Fruit fly (Drosophila melanogaster) whole organism, embryonic: ENCODE results near the gene r-l.

Experiments
- Atf3 ChIP-seq: fragments of 200-800 bp; sonication (Bioruptor generic); optimal IDR thresholded peaks from 3 replicates; lab custom pipeline; 2016; ENCODE audit warnings: missing biosample characterization, missing genetic modification characterization
- CG12391 ChIP-seq: fragments of 200-800 bp; sonication (Bioruptor generic); optimal IDR thresholded peaks from 3 replicates; lab custom pipeline; 2018; ENCODE audit warnings: missing biosample characterization, mild to moderate bottlenecking, missing genetic modification characterization, moderate library complexity
- CG13775 ChIP-seq: fragments of 200-800 bp; sonication (Bioruptor generic); optimal IDR thresholded peaks from 3 replicates; lab custom pipeline; 2017; ENCODE audit warnings: missing biosample characterization, mild to moderate bottlenecking, missing genetic modification characterization
- CG15514 ChIP-seq: fragments of 200-800 bp; sonication (Bioruptor generic); optimal IDR thresholded peaks from 3 replicates; lab custom pipeline; 2017; ENCODE audit warnings: missing biosample characterization, missing genetic modification characterization, mild to moderate bottlenecking, moderate library complexity, missing genetic modification reagents
- CG17186 ChIP-seq: fragments of 200-800 bp; sonication (Bioruptor generic); optimal IDR thresholded peaks from 3 replicates; lab custom pipeline; 2017; ENCODE audit warnings: missing biosample characterization, missing genetic modification reagents, missing genetic modification characterization
- CG18599 ChIP-seq: fragments of 200-800 bp; sonication (Bioruptor generic); optimal IDR thresholded peaks from 3 replicates; lab custom pipeline; 2017; ENCODE audit warnings: missing biosample characterization, missing genetic modification characterization, mild to moderate bottlenecking, moderate library complexity, missing genetic modification reagents
- CG2875 ChIP-seq: fragments of 200-800 bp; sonication (Bioruptor generic); optimal IDR thresholded peaks from 2 replicates; lab custom pipeline; 2017; ENCODE audit warnings: missing biosample characterization, mild to moderate bottlenecking, missing genetic modification characterization, missing genetic modification reagents
- CG34376 ChIP-seq: fragments of 200-800 bp; sonication (Bioruptor generic); optimal IDR thresholded peaks from 2 replicates; lab custom pipeline; 2018; ENCODE audit warnings: missing biosample characterization, mild to moderate bottlenecking, missing genetic modification characterization
- CG42726 ChIP-seq: fragments of 200-800 bp; sonication (Bioruptor generic); IDR thresholded peaks from 2 replicates; pipeline ENCODE4 v1.3.6; 2022; ENCODE audit warnings: missing biosample characterization, missing genetic modification characterization; ENCODE audit not compliant: partially characterized antibody
- CG4854 ChIP-seq: fragments of 200-800 bp; sonication (Bioruptor generic); optimal IDR thresholded peaks from 2 replicates; lab custom pipeline; 2016; ENCODE audit warnings: missing biosample characterization, missing genetic modification characterization, inconsistent platforms
- CG6689 ChIP-seq: fragments of 200-800 bp; sonication (Bioruptor generic); IDR thresholded peaks from 2 replicates; pipeline ENCODE4 v1.3.6; 2022; ENCODE audit warnings: missing biosample characterization, missing genetic modification characterization
- CG6813 ChIP-seq: fragments of 200-800 bp; sonication (Bioruptor generic); optimal IDR thresholded peaks from 2 replicates; lab custom pipeline; 2017; ENCODE audit warnings: missing biosample characterization, missing genetic modification characterization, mild to moderate bottlenecking, moderate library complexity, missing genetic modification reagents
- CG9876 ChIP-seq: fragments of 200-800 bp; sonication (Bioruptor generic); optimal IDR thresholded peaks from 2 replicates; lab custom pipeline; 2016; ENCODE audit warnings: missing biosample characterization, missing genetic modification characterization
- Dip3 ChIP-seq: fragments of 200-800 bp; sonication (Bioruptor generic); optimal IDR thresholded peaks from 3 replicates; lab custom pipeline; 2016; ENCODE audit warnings: missing biosample characterization, missing genetic modification characterization
- GATAe ChIP-seq: fragments of 200-800 bp; sonication (Bioruptor generic); conservative IDR thresholded peaks from 2 replicates; pipeline ENCODE4 v1.3.6; 2022; ENCODE audit warnings: missing biosample characterization, missing genetic modification characterization
- Hmx ChIP-seq: fragments of 200-800 bp; sonication (Bioruptor generic); optimal IDR thresholded peaks from 2 replicates; lab custom pipeline; 2016; ENCODE audit warnings: missing biosample characterization, missing genetic modification characterization
- MTF-1 ChIP-seq: fragments of 200-800 bp; sonication (Bioruptor generic); optimal IDR thresholded peaks from 2 replicates; lab custom pipeline; 2018; ENCODE audit warnings: missing biosample characterization, mild to moderate bottlenecking, missing genetic modification characterization, borderline replicate concordance
- Med ChIP-seq: fragments of 200-800 bp; sonication (Bioruptor generic); peaks from one replicate; lab custom pipeline; 2016; ENCODE audit warnings: missing biosample characterization, missing genetic modification characterization, mild to moderate bottlenecking, inconsistent platforms, moderate library complexity
- Mrtf ChIP-seq: fragments of 200-800 bp; sonication (Bioruptor generic); IDR thresholded peaks from 3 replicates; pipeline ENCODE4 v1.3.6; 2022; ENCODE audit warnings: missing biosample characterization, missing genetic modification characterization
- NC2α ChIP-seq: fragments of 200-800 bp; sonication (Bioruptor generic); optimal IDR thresholded peaks from 2 replicates; lab custom pipeline; 2016; ENCODE audit warnings: missing biosample characterization, missing genetic modification characterization
- Oli ChIP-seq: fragments of 200-800 bp; sonication (Bioruptor generic); optimal IDR thresholded peaks from 2 replicates; lab custom pipeline; 2018; ENCODE audit warnings: missing biosample characterization, mild to moderate bottlenecking, missing genetic modification characterization, moderate library complexity
- Six4 ChIP-seq: fragments of 200-800 bp; sonication (Bioruptor generic); optimal IDR thresholded peaks from 2 replicates; lab custom pipeline; 2016; ENCODE audit warnings: missing biosample characterization, missing genetic modification characterization
- bab2 ChIP-seq: fragments of 200-800 bp; sonication (Bioruptor generic); optimal IDR thresholded peaks from 2 replicates; lab custom pipeline; 2016; ENCODE audit warnings: missing biosample characterization, missing genetic modification characterization
- bigmax ChIP-seq: fragments of 200-800 bp; sonication (Bioruptor generic); optimal IDR thresholded peaks from 2 replicates; lab custom pipeline; 2018; ENCODE audit warnings: missing biosample characterization, mild to moderate bottlenecking, missing genetic modification characterization
- br ChIP-seq: fragments of >200 bp; optimal IDR thresholded peaks from 2 replicates; lab custom pipeline; 2017
- cas ChIP-seq: fragments of 200-800 bp; sonication (Bioruptor generic); IDR thresholded peaks from 2 replicates; pipeline ENCODE4 v1.3.6; 2022; ENCODE audit warnings: missing biosample characterization, missing genetic modification characterization
- cato ChIP-seq: fragments of 200-800 bp; sonication (Bioruptor generic); optimal IDR thresholded peaks from 2 replicates; lab custom pipeline; 2016; ENCODE audit warnings: missing biosample characterization, missing genetic modification characterization, borderline replicate concordance
- corto ChIP-seq: fragments of 200-800 bp; sonication (Bioruptor generic); optimal IDR thresholded peaks from 2 replicates; lab custom pipeline; 2016; ENCODE audit warnings: missing biosample characterization, mild to moderate bottlenecking, missing genetic modification characterization, moderate library complexity
- cwo ChIP-seq: fragments of 200-800 bp; sonication (Bioruptor generic); optimal IDR thresholded peaks from 3 replicates; lab custom pipeline; 2017; ENCODE audit warnings: missing biosample characterization, missing genetic modification characterization, mild to moderate bottlenecking, moderate library complexity, missing genetic modification reagents
- dpn ChIP-seq, 2 experiments: fragments of 200-800 bp; sonication (Bioruptor generic); optimal IDR thresholded peaks; 3 replicates each; lab custom pipeline; 2016; ENCODE audit warnings: missing biosample characterization in 2 of 2, missing genetic modification characterization in 2 of 2
- en ChIP-seq: fragments of 200-800 bp; sonication (Bioruptor generic); optimal IDR thresholded peaks from 2 replicates; lab custom pipeline; 2016; ENCODE audit warnings: missing biosample characterization, missing genetic modification characterization
- ewg ChIP-seq: fragments of 200-800 bp; sonication (Bioruptor generic); optimal IDR thresholded peaks from 3 replicates; lab custom pipeline; 2017; ENCODE audit warnings: mild to moderate bottlenecking, missing biosample characterization, missing genetic modification reagents, missing genetic modification characterization
- exex ChIP-seq: fragments of 200-800 bp; sonication (Bioruptor generic); optimal IDR thresholded peaks from 4 replicates; lab custom pipeline; 2018; ENCODE audit warnings: missing biosample characterization, mild to moderate bottlenecking, missing genetic modification characterization, moderate library complexity
- fu2 ChIP-seq: fragments of 200-800 bp; sonication (Bioruptor generic); optimal IDR thresholded peaks from 2 replicates; lab custom pipeline; 2016; ENCODE audit warnings: missing biosample characterization, missing genetic modification characterization
- grau ChIP-seq: fragments of 200-800 bp; optimal IDR thresholded peaks from 3 replicates; lab custom pipeline; 2019; ENCODE audit warnings: missing biosample characterization, mild to moderate bottlenecking, missing genetic modification characterization, moderate library complexity
- gt ChIP-seq: fragments of 200-800 bp; sonication (Bioruptor generic); IDR thresholded peaks from 2 replicates; pipeline ENCODE4 v1.3.6; 2022; ENCODE audit warnings: missing biosample characterization, missing genetic modification characterization
- ham ChIP-seq: fragments of 200-800 bp; sonication (Bioruptor generic); IDR thresholded peaks from 2 replicates; pipeline ENCODE4 v1.3.6; 2022; ENCODE audit warnings: missing biosample characterization, missing genetic modification characterization
- jigr1 ChIP-seq: fragments of 200-800 bp; sonication (Bioruptor generic); IDR thresholded peaks from 3 replicates; pipeline ENCODE4 v1.3.6; 2022; ENCODE audit warnings: missing biosample characterization, missing genetic modification characterization
- jing ChIP-seq: fragments of 200-800 bp; sonication (Bioruptor generic); optimal IDR thresholded peaks from 2 replicates; lab custom pipeline; 2018; ENCODE audit warnings: missing biosample characterization, mild to moderate bottlenecking, missing genetic modification characterization
- kah ChIP-seq: fragments of 200-800 bp; sonication (Bioruptor generic); optimal IDR thresholded peaks from 2 replicates; lab custom pipeline; 2018; ENCODE audit warnings: missing biosample characterization, mild to moderate bottlenecking, missing genetic modification characterization
- knrl ChIP-seq: fragments of 200-800 bp; sonication (Bioruptor generic); IDR thresholded peaks from 3 replicates; pipeline ENCODE4 v1.3.6; 2022; ENCODE audit warnings: missing biosample characterization, missing genetic modification characterization; ENCODE audit not compliant: partially characterized antibody
- lmd ChIP-seq: fragments of 200-800 bp; sonication (Bioruptor generic); IDR thresholded peaks from 2 replicates; pipeline ENCODE4 v1.3.6; 2022; ENCODE audit warnings: missing biosample characterization, missing genetic modification characterization
- nom ChIP-seq: fragments of 200-800 bp; sonication (Bioruptor generic); optimal IDR thresholded peaks from 2 replicates; lab custom pipeline; 2017; ENCODE audit warnings: missing biosample characterization, missing genetic modification characterization, mild to moderate bottlenecking, moderate library complexity, missing genetic modification reagents
- ranshi ChIP-seq: fragments of 200-800 bp; sonication (Bioruptor generic); IDR thresholded peaks from 2 replicates; pipeline ENCODE4 v1.3.6; 2022; ENCODE audit warnings: missing biosample characterization, missing genetic modification characterization
- seq ChIP-seq: fragments of 200-800 bp; sonication (Bioruptor generic); IDR thresholded peaks from 2 replicates; pipeline ENCODE4 v1.3.6; 2022; ENCODE audit warnings: missing biosample characterization, missing genetic modification characterization
- so ChIP-seq: fragments of 200-800 bp; sonication (Bioruptor generic); IDR thresholded peaks from 3 replicates; pipeline ENCODE4 v1.3.6; 2022; ENCODE audit warnings: missing biosample characterization, missing genetic modification characterization
- sug ChIP-seq: fragments of 200-800 bp; optimal IDR thresholded peaks from 2 replicates; lab custom pipeline; 2019; ENCODE audit warnings: missing biosample characterization, mild to moderate bottlenecking, missing genetic modification characterization, moderate library complexity
- tin ChIP-seq: fragments of 200-800 bp; sonication (Bioruptor generic); optimal IDR thresholded peaks from 3 replicates; lab custom pipeline; 2016; ENCODE audit warnings: missing biosample characterization, missing genetic modification characterization
- vnd ChIP-seq: fragments of 200-800 bp; sonication (Bioruptor generic); IDR thresholded peaks from 3 replicates; pipeline ENCODE4 v1.3.6; 2022; ENCODE audit warnings: missing biosample characterization, missing genetic modification characterization; ENCODE audit not compliant: partially characterized antibody
- wek ChIP-seq: fragments of 200-800 bp; sonication (Bioruptor generic); optimal IDR thresholded peaks from 3 replicates; lab custom pipeline; 2018; ENCODE audit warnings: missing biosample characterization, mild to moderate bottlenecking, missing genetic modification characterization, moderate library complexity
- zen ChIP-seq: fragments of 200-800 bp; sonication (Bioruptor generic); optimal IDR thresholded peaks from 3 replicates; lab custom pipeline; 2018; ENCODE audit warnings: missing biosample characterization, mild to moderate bottlenecking, missing genetic modification characterization, moderate library complexity

r-l gene

dm6 chr3R:21078211-21078610, 5.1 kb upstream of the r-l start (continued):
- TF ChIP-seq Hmx (GFP tag; lab: Kevin White, UChicago) (no peak), CG17186 (GFP tag; lab: Kevin White, UChicago) (no peak), Med (GFP tag; lab: Kevin White, UChicago) (peak; percentile 38), Atf3 (no peak), kah (no peak), CG9876 (GFP tag; lab: Kevin White, UChicago) (no peak), CG15514 (GFP tag; lab: Kevin White, UChicago) (no peak), jing (GFP tag; lab: Kevin White, UChicago) (no peak), gt (GFP tag; lab: Robert Waterston, UW) (no peak), sug (tag; lab: Kevin White, UChicago) (peak; percentile 81), nom (GFP tag; lab: Kevin White, UChicago) (no peak), seq (GFP tag; lab: Robert Waterston, UW) (no peak), CG13775 (GFP tag; lab: Kevin White, UChicago) (no peak), knrl (no peak), Oli (no peak), vnd (GFP tag; lab: Robert Waterston, UW) (peak; percentile 55; the same call in 2 of the 3 replicates), fu2 (no peak), ewg (GFP tag; lab: Kevin White, UChicago) (no peak), dpn (GFP tag; optimal IDR thresholded peaks at IDR 0.05; lab: Kevin White, UChicago) (no peak), CG4854 (GFP tag; lab: Kevin White, UChicago) (no peak), CG6689 (GFP tag; lab: Robert Waterston, UW) (no peak), wek (GFP tag; lab: Kevin White, UChicago) (no peak), ranshi (GFP tag; lab: Robert Waterston, UW) (no peak), lmd (no peak), br (no peak), zen (tag; lab: Kevin White, UChicago) (no peak), bigmax (no peak), en (GFP tag; lab: Kevin White, UChicago) (no peak), NC2α (GFP tag; lab: Kevin White, UChicago) (no peak), ham (no peak), cas (GFP tag; lab: Robert Waterston, UW) (no peak), CG6813 (GFP tag; lab: Kevin White, UChicago) (no peak), GATAe (peak; percentile 40; the same call in 1 of the 2 replicates), so (no peak), CG12391 (tag; lab: Kevin White, UChicago) (no peak), CG2875 (GFP tag; lab: Kevin White, UChicago) (no peak), grau (tag; lab: Kevin White, UChicago) (no peak), cato (no peak), bab2 (GFP tag; lab: Kevin White, UChicago) (no peak), CG18599 (GFP tag; lab: Kevin White, UChicago) (peak; percentile 11), Dip3 (no peak), MTF-1 (GFP tag; lab: Kevin White, UChicago) (no peak), CG42726 (GFP tag; lab: Robert Waterston, UW) (no peak), Mrtf (no peak), exex (tag; lab: Kevin White, UChicago) (peak; percentile 100), corto (GFP tag; lab: Kevin White, UChicago) (no peak), CG34376 (GFP tag; lab: Kevin White, UChicago) (peak; percentile 84), jigr1 (GFP tag; lab: Robert Waterston, UW) (no peak), Six4 (no peak), tin (no peak), cwo (GFP tag; lab: Kevin White, UChicago) (peak; percentile 11)
